Worm (Caenorhabditis elegans): ENCODE data around the gene bud-31.

Gene bud-31

ce11 chrIII:9697323-9697722, 1.0 kb upstream of the bud-31 start:
- TF ChIP-seq fkh-10 (GFP tag; optimal IDR thresholded peaks at IDR 0.05) = peak; percentile 58
- peak; percentile 43 for TF ChIP-seq nhr-6 (tag; optimal IDR thresholded peaks at IDR 0.05)
- no peak for TF ChIP-seq madf-5 (GFP tag; IDR thresholded peaks at IDR 0.05)
- TF ChIP-seq lin-38 (GFP tag; IDR thresholded peaks at IDR 0.05) = no peak
- no peak for TF ChIP-seq ces-1 (GFP tag; optimal IDR thresholded peaks at IDR 0.05)
- TF ChIP-seq nhr-48 (tag; optimal IDR thresholded peaks at IDR 0.05) = no peak
- TF ChIP-seq saeg-2 (GFP tag; IDR thresholded peaks at IDR 0.05) = no peak
- TF ChIP-seq daf-8 (GFP tag; IDR thresholded peaks at IDR 0.05) = no peak
- no peak for TF ChIP-seq vab-7 (GFP tag; IDR thresholded peaks at IDR 0.05)
- TF ChIP-seq Y5F2A.4 (GFP tag; optimal IDR thresholded peaks at IDR 0.05) = no peak
- peak; percentile 57; the same call in 1 of the 2 replicates for TF ChIP-seq dmd-6 (GFP tag; IDR thresholded peaks at IDR 0.05)
- TF ChIP-seq F10B5.3 (tag; optimal IDR thresholded peaks at IDR 0.05) = no peak
- no peak for TF ChIP-seq F49E8.2 (tag; optimal IDR thresholded peaks at IDR 0.05; ENCODE audit: borderline replicate concordance)
- TF ChIP-seq aly-2 (tag; optimal IDR thresholded peaks at IDR 0.05) = no peak
- no peak for TF ChIP-seq ceh-62 (tag; optimal IDR thresholded peaks at IDR 0.05)
- TF ChIP-seq F44E2.7 (GFP tag; IDR thresholded peaks at IDR 0.05) = no peak
- no peak for TF ChIP-seq arid-1 (GFP tag; conservative IDR thresholded peaks at IDR 0.05)
- TF ChIP-seq sdz-12 (GFP tag; optimal IDR thresholded peaks at IDR 0.05) = no peak
- no peak for TF ChIP-seq unc-130 (GFP tag; optimal IDR thresholded peaks at IDR 0.05)
- no peak for TF ChIP-seq nhr-77 (tag; optimal IDR thresholded peaks at IDR 0.05)
- TF ChIP-seq hlh-11 (tag; optimal IDR thresholded peaks at IDR 0.05) = peak; percentile 78
- TF ChIP-seq unc-62 (GFP tag; optimal IDR thresholded peaks at IDR 0.05 in 1 of 2) = peak in 1 of 2 experiments; percentile 98
- TF ChIP-seq unc-62 (tag; optimal IDR thresholded peaks at IDR 0.05) = no peak
- TF ChIP-seq ama-1 (optimal IDR thresholded peaks at IDR 0.05) = no peak
- no peak for TF ChIP-seq ceh-82 (tag; optimal IDR thresholded peaks at IDR 0.05)
- no peak for TF ChIP-seq Y105C5A.15 (GFP tag; IDR thresholded peaks at IDR 0.05)
- TF ChIP-seq lir-3 (tag; optimal IDR thresholded peaks at IDR 0.05) = no peak
- TF ChIP-seq jun-1 (tag; optimal IDR thresholded peaks at IDR 0.05) = no peak
- no peak for TF ChIP-seq zfp-2 (tag; optimal IDR thresholded peaks at IDR 0.05)
- TF ChIP-seq snpc-1.2 (GFP tag; IDR thresholded peaks at IDR 0.05) = no peak
- TF ChIP-seq daf-16 (GFP tag; optimal IDR thresholded peaks at IDR 0.05) = no peak
- TF ChIP-seq daf-16 (tag; optimal IDR thresholded peaks at IDR 0.05) = peak; percentile 36
- TF ChIP-seq T26A8.4 (GFP tag; IDR thresholded peaks at IDR 0.05) = no peak
- TF ChIP-seq pqm-1 (tag; optimal IDR thresholded peaks at IDR 0.05) = no peak
- TF ChIP-seq fos-1 (tag; optimal IDR thresholded peaks at IDR 0.05) = no peak
- no peak for TF ChIP-seq lin-29 (GFP tag; IDR thresholded peaks at IDR 0.05)
- no peak for TF ChIP-seq lin-15B (tag; optimal IDR thresholded peaks at IDR 0.05)
- no peak for TF ChIP-seq tra-1 (GFP tag; IDR thresholded peaks at IDR 0.05)
- peak; percentile 15 for TF ChIP-seq F37D6.2 (tag; optimal IDR thresholded peaks at IDR 0.05)
- no peak for TF ChIP-seq Y48G9A.11 (GFP tag; IDR thresholded peaks at IDR 0.05)
- no peak for TF ChIP-seq lin-39 (tag; optimal IDR thresholded peaks at IDR 0.05)
- TF ChIP-seq nhr-25 (tag; optimal IDR thresholded peaks at IDR 0.05; ENCODE audit: borderline replicate concordance, insufficient read depth) = no peak
- no peak for TF ChIP-seq ceh-32 (tag; optimal IDR thresholded peaks at IDR 0.05; ENCODE audit: poor library complexity)
- no peak for TF ChIP-seq gei-8 (GFP tag; optimal IDR thresholded peaks at IDR 0.05)
- TF ChIP-seq D1046.2 (GFP tag; IDR thresholded peaks at IDR 0.05) = no peak
- TF ChIP-seq attf-4 (tag; optimal IDR thresholded peaks at IDR 0.05) = no peak
- TF ChIP-seq nhr-28 (tag; optimal IDR thresholded peaks at IDR 0.05) = peak; percentile 59
- no peak for TF ChIP-seq Y75B8A.6 (GFP tag; IDR thresholded peaks at IDR 0.05)
- no peak for TF ChIP-seq nhr-76 (tag; optimal IDR thresholded peaks at IDR 0.05)
- no peak for TF ChIP-seq daf-19 (GFP tag; conservative IDR thresholded peaks at IDR 0.05)
- peak; percentile 29 for TF ChIP-seq dpl-1 (GFP tag; optimal IDR thresholded peaks at IDR 0.05)
- TF ChIP-seq mep-1 (tag; optimal IDR thresholded peaks at IDR 0.05) = peak; percentile 73
- TF ChIP-seq spr-3 (GFP tag; optimal IDR thresholded peaks at IDR 0.05) = no peak
- no peak for TF ChIP-seq ZK546.5 (tag; optimal IDR thresholded peaks at IDR 0.05)
